Worm (Caenorhabditis elegans) whole organism, L2 larva: ENCODE measurements around the gene clec-143.

ENCODE experiments used
- C34F6.9 ChIP-seq: fragments of 150-350 bp; optimal IDR thresholded peaks from 2 replicates; lab custom pipeline; 2014; ENCODE audit warnings: missing biosample characterization, missing genetic modification characterization
- aly-2 ChIP-seq: fragments of 150-350 bp; optimal IDR thresholded peaks from 2 replicates; lab custom pipeline; 2014; ENCODE audit warnings: missing biosample characterization, missing genetic modification characterization
- ama-1 ChIP-seq: fragments of 150-350 bp; optimal IDR thresholded peaks from 2 replicates; lab custom pipeline; 2018; ENCODE audit warnings: inconsistent platforms
- blmp-1 ChIP-seq: sonication (generic microtip); optimal IDR thresholded peaks from 2 replicates; lab custom pipeline; 2017; ENCODE audit warnings: missing genetic modification characterization, mild to moderate bottlenecking, missing compliant biosample characterization, antibody characterized with exemption, moderate library complexity; ENCODE audit not compliant: insufficient read depth
- ceh-16 ChIP-seq: fragments of 150-350 bp; optimal IDR thresholded peaks from 2 replicates; lab custom pipeline; 2014; ENCODE audit warnings: missing biosample characterization, missing genetic modification characterization
- ceh-82 ChIP-seq: fragments of 150-350 bp; optimal IDR thresholded peaks from 2 replicates; lab custom pipeline; 2014; ENCODE audit warnings: missing biosample characterization, missing genetic modification characterization
- crh-2 ChIP-seq: sonication (generic microtip); optimal IDR thresholded peaks from 2 replicates; lab custom pipeline; 2017; ENCODE audit warnings: missing biosample characterization, missing genetic modification characterization
- dmd-4 ChIP-seq: sonication (generic microtip); optimal IDR thresholded peaks from 2 replicates; lab custom pipeline; 2017; ENCODE audit warnings: missing biosample characterization, missing genetic modification characterization
- egl-27 ChIP-seq: sonication (generic microtip); optimal IDR thresholded peaks from 3 replicates; lab custom pipeline; 2017; ENCODE audit warnings: missing biosample characterization, missing genetic modification reagents, missing genetic modification characterization
- elt-1 ChIP-seq: fragments of 150-350 bp; optimal IDR thresholded peaks from 2 replicates; lab custom pipeline; 2014; ENCODE audit warnings: missing biosample characterization, missing genetic modification characterization
- fos-1 ChIP-seq: fragments of 150-350 bp; optimal IDR thresholded peaks from 2 replicates; lab custom pipeline; 2014; ENCODE audit warnings: missing biosample characterization, missing genetic modification characterization
- lin-13 ChIP-seq: fragments of 150-350 bp; optimal IDR thresholded peaks from 2 replicates; lab custom pipeline; 2014; ENCODE audit warnings: missing biosample characterization, missing genetic modification reagents, missing genetic modification characterization
- lin-39 ChIP-seq: fragments of 150-350 bp; optimal IDR thresholded peaks from 2 replicates; lab custom pipeline; 2014; ENCODE audit warnings: missing biosample characterization, missing genetic modification reagents, missing genetic modification characterization
- lsy-2 ChIP-seq, 2 experiments: fragments of 150-350 bp in 1 of 2; sonication (generic microtip) in 1 of 2; optimal IDR thresholded peaks; 2 replicates each; lab custom pipeline; 2014 to 2017; ENCODE audit warnings: missing biosample characterization in 2 of 2, missing genetic modification characterization in 2 of 2
- mab-5 ChIP-seq: fragments of 150-350 bp; optimal IDR thresholded peaks from 2 replicates; lab custom pipeline; 2014; ENCODE audit warnings: missing biosample characterization, missing genetic modification characterization
- mdl-1 ChIP-seq, 2 experiments: fragments of 150-350 bp in 1 of 2; sonication (generic microtip) in 1 of 2; optimal IDR thresholded peaks; 2 replicates each; lab custom pipeline; 2017; ENCODE audit warnings: missing biosample characterization in 2 of 2, missing genetic modification characterization in 2 of 2
- nhr-11 ChIP-seq: fragments of 150-350 bp; optimal IDR thresholded peaks from 2 replicates; lab custom pipeline; 2014; ENCODE audit warnings: missing biosample characterization, missing genetic modification characterization
- nhr-129 ChIP-seq: fragments of 150-350 bp; optimal IDR thresholded peaks from 2 replicates; lab custom pipeline; 2014; ENCODE audit warnings: missing biosample characterization, missing genetic modification characterization
- nhr-21 ChIP-seq: fragments of 150-350 bp; optimal IDR thresholded peaks from 2 replicates; lab custom pipeline; 2014; ENCODE audit warnings: missing biosample characterization, missing genetic modification characterization
- nhr-23 ChIP-seq: fragments of 150-350 bp; optimal IDR thresholded peaks from 2 replicates; lab custom pipeline; 2014; ENCODE audit warnings: missing biosample characterization, missing genetic modification reagents, missing genetic modification characterization
- nhr-237 ChIP-seq: fragments of 150-350 bp; optimal IDR thresholded peaks from 2 replicates; lab custom pipeline; 2014; ENCODE audit warnings: missing biosample characterization, missing genetic modification characterization
- nhr-25 ChIP-seq: fragments of 150-350 bp; sonication (generic microtip); optimal IDR thresholded peaks from 3 replicates; lab custom pipeline; 2014; ENCODE audit warnings: missing biosample characterization, missing genetic modification characterization
- nhr-77 ChIP-seq: fragments of 150-350 bp; optimal IDR thresholded peaks from 2 replicates; lab custom pipeline; 2014; ENCODE audit warnings: missing biosample characterization, missing genetic modification characterization
- sem-4 ChIP-seq: fragments of 150-350 bp; optimal IDR thresholded peaks from 2 replicates; lab custom pipeline; 2014; ENCODE audit warnings: missing biosample characterization, missing genetic modification reagents, missing genetic modification characterization
- skn-1 ChIP-seq: sonication (generic microtip); optimal IDR thresholded peaks from 2 replicates; lab custom pipeline; 2017; ENCODE audit warnings: missing biosample characterization, missing genetic modification characterization
- sma-3 ChIP-seq: sonication (generic microtip); optimal IDR thresholded peaks from 2 replicates; lab custom pipeline; 2016; ENCODE audit warnings: missing genetic modification reagents, missing genetic modification characterization, missing compliant biosample characterization
- sma-9 ChIP-seq, 2 experiments: fragments of 150-350 bp in 1 of 2; sonication (generic microtip) in 1 of 2; optimal IDR thresholded peaks; 2 replicates each; lab custom pipeline; 2014 to 2016; ENCODE audit warnings: missing genetic modification characterization in 2 of 2, mild to moderate bottlenecking in 1 of 2, missing biosample characterization in 1 of 2, missing compliant biosample characterization in 1 of 2, missing genetic modification reagents in 1 of 2, moderate library complexity in 1 of 2
- unc-39 ChIP-seq: fragments of 150-350 bp; optimal IDR thresholded peaks from 2 replicates; lab custom pipeline; 2014; ENCODE audit warnings: missing biosample characterization, missing genetic modification characterization
- unc-55 ChIP-seq: fragments of 150-350 bp; sonication (generic microtip); optimal IDR thresholded peaks from 3 replicates; lab custom pipeline; 2014; ENCODE audit warnings: missing biosample characterization, missing genetic modification reagents, missing genetic modification characterization
- ztf-11 ChIP-seq: sonication (generic microtip); optimal IDR thresholded peaks from 2 replicates; lab custom pipeline; 2017; ENCODE audit warnings: missing biosample characterization, missing genetic modification characterization

clec-143 gene

ce11 chrII:10470159-10470558 lies at the start of gene clec-143:
Gene clec-143 (minus strand): TSS chrII:10470297.
- TF ChIP-seq fos-1 (tag; lab: Kevin White, UChicago), result peak; percentile 62
- no peak for TF ChIP-seq nhr-11 (tag; lab: Kevin White, UChicago)
- no peak for TF ChIP-seq dmd-4 (tag; lab: Kevin White, UChicago)
- TF ChIP-seq skn-1 (tag; lab: Kevin White, UChicago), result peak; percentile 78
- no peak for TF ChIP-seq C34F6.9 (tag; lab: Kevin White, UChicago)
- TF ChIP-seq sma-3 (GFP tag; lab: Kevin White, UChicago), result no peak
- no peak for TF ChIP-seq sem-4 (tag; lab: Kevin White, UChicago)
- TF ChIP-seq nhr-237 (tag; lab: Kevin White, UChicago), result no peak
- TF ChIP-seq elt-1 (tag; lab: Kevin White, UChicago), result no peak

ce11 chrII:10519863-10520262 lies 49.8 kb upstream of the clec-143 start:
- no peak for TF ChIP-seq ama-1 (lab: Kevin White, UChicago)
- TF ChIP-seq fos-1 (tag; lab: Kevin White, UChicago), result no peak
- TF ChIP-seq nhr-129 (tag; lab: Kevin White, UChicago), result no peak
- TF ChIP-seq nhr-77, result no peak
- TF ChIP-seq nhr-25 (tag; lab: Kevin White, UChicago), result no peak
- TF ChIP-seq ztf-11, result no peak
- no peak for TF ChIP-seq elt-1 (tag; lab: Kevin White, UChicago)
- TF ChIP-seq lin-39, result no peak

- TF ChIP-seq C34F6.9 (tag; lab: Kevin White, UChicago), result no peak
- no peak for TF ChIP-seq unc-55 (GFP tag; lab: Kevin White, UChicago)
- TF ChIP-seq nhr-237 (tag; lab: Kevin White, UChicago), result no peak
- no peak for TF ChIP-seq nhr-21 (tag; lab: Kevin White, UChicago)
- TF ChIP-seq nhr-11 (tag; lab: Kevin White, UChicago), result no peak
- no peak for TF ChIP-seq unc-39 (tag; lab: Kevin White, UChicago)
These were observed 48.9 kb upstream of the clec-143 start, which contains the start of gene F59B10.4 for ce11 chrII:10519017-10519416. Gene F59B10.4 (minus strand): TSS chrII:10519117.

- TF ChIP-seq sem-4 (tag; lab: Kevin White, UChicago), result no peak
- TF ChIP-seq nhr-25 (tag; lab: Kevin White, UChicago), result peak; percentile 17
- no peak for TF ChIP-seq egl-27 (tag; lab: Kevin White, UChicago)
- no peak for TF ChIP-seq C34F6.9 (tag; lab: Kevin White, UChicago)
- TF ChIP-seq crh-2 (tag; lab: Kevin White, UChicago), result no peak
- TF ChIP-seq elt-1 (tag; lab: Kevin White, UChicago), result no peak
- peak; percentile 10 for TF ChIP-seq sma-9 (GFP tag; optimal IDR thresholded peaks at IDR 0.05; lab: Kevin White, UChicago)
- no peak for TF ChIP-seq sma-9 (tag; optimal IDR thresholded peaks at IDR 0.05; lab: Kevin White, UChicago)
- TF ChIP-seq nhr-129 (tag; lab: Kevin White, UChicago), result peak; percentile 41
- TF ChIP-seq blmp-1 (tag; lab: Kevin White, UChicago), result peak; percentile 58
- TF ChIP-seq lsy-2 (tag; optimal IDR thresholded peaks at IDR 0.05; lab: Kevin White, UChicago), result no peak
- no peak for TF ChIP-seq mab-5 (tag; lab: Kevin White, UChicago)
These were observed 46.3 kb upstream of the clec-143 start for ce11 chrII:10516375-10516774.

ce11 chrII:10515422-10515821 lies 45.3 kb upstream of the clec-143 start:
- TF ChIP-seq lin-39 (no peak), fos-1 (tag; lab: Kevin White, UChicago) (peak; percentile 12), aly-2 (tag; lab: Kevin White, UChicago) (no peak), mdl-1 (tag; optimal IDR thresholded peaks at IDR 0.05; lab: Kevin White, UChicago) (no peak), sma-3 (GFP tag; lab: Kevin White, UChicago) (peak; percentile 64), sma-9 (GFP tag; optimal IDR thresholded peaks at IDR 0.05; lab: Kevin White, UChicago) (peak; percentile 50), sma-9 (tag; optimal IDR thresholded peaks at IDR 0.05; lab: Kevin White, UChicago) (no peak), ceh-16 (tag; lab: Kevin White, UChicago) (no peak), nhr-129 (tag; lab: Kevin White, UChicago) (peak; percentile 20), skn-1 (tag; lab: Kevin White, UChicago) (no peak), nhr-23 (tag; lab: Kevin White, UChicago) (no peak), ceh-82 (tag; lab: Kevin White, UChicago) (no peak), lin-13 (GFP tag; lab: Kevin White, UChicago) (no peak), nhr-25 (tag; lab: Kevin White, UChicago) (no peak), mab-5 (tag; lab: Kevin White, UChicago) (no peak)
